Worm (Caenorhabditis elegans) whole organism, L2 larva: ENCODE measurements around the gene F32G8.3.

Experiments
- R02D3.7 ChIP-seq: fragments of 150-350 bp; optimal IDR thresholded peaks from 2 replicates; lab custom pipeline; 2014; ENCODE audit warnings: missing biosample characterization, missing genetic modification characterization
- alr-1 ChIP-seq: fragments of 150-350 bp; optimal IDR thresholded peaks from 2 replicates; lab custom pipeline; 2014; ENCODE audit warnings: missing biosample characterization, missing genetic modification characterization
- ama-1 ChIP-seq: fragments of 150-350 bp; optimal IDR thresholded peaks from 2 replicates; lab custom pipeline; 2018; ENCODE audit warnings: inconsistent platforms
- lin-39 ChIP-seq: fragments of 150-350 bp; optimal IDR thresholded peaks from 2 replicates; lab custom pipeline; 2014; ENCODE audit warnings: missing biosample characterization, missing genetic modification reagents, missing genetic modification characterization
- mab-5 ChIP-seq: fragments of 150-350 bp; optimal IDR thresholded peaks from 2 replicates; lab custom pipeline; 2014; ENCODE audit warnings: missing biosample characterization, missing genetic modification characterization
- mdl-1 ChIP-seq, 2 experiments: fragments of 150-350 bp in 1 of 2; sonication (generic microtip) in 1 of 2; optimal IDR thresholded peaks; 2 replicates each; lab custom pipeline; 2017; ENCODE audit warnings: missing biosample characterization in 2 of 2, missing genetic modification characterization in 2 of 2
- nhr-11 ChIP-seq: fragments of 150-350 bp; optimal IDR thresholded peaks from 2 replicates; lab custom pipeline; 2014; ENCODE audit warnings: missing biosample characterization, missing genetic modification characterization
- nhr-129 ChIP-seq: fragments of 150-350 bp; optimal IDR thresholded peaks from 2 replicates; lab custom pipeline; 2014; ENCODE audit warnings: missing biosample characterization, missing genetic modification characterization
- nhr-237 ChIP-seq: fragments of 150-350 bp; optimal IDR thresholded peaks from 2 replicates; lab custom pipeline; 2014; ENCODE audit warnings: missing biosample characterization, missing genetic modification characterization
- nhr-25 ChIP-seq: fragments of 150-350 bp; sonication (generic microtip); optimal IDR thresholded peaks from 3 replicates; lab custom pipeline; 2014; ENCODE audit warnings: missing biosample characterization, missing genetic modification characterization
- sem-4 ChIP-seq: fragments of 150-350 bp; optimal IDR thresholded peaks from 2 replicates; lab custom pipeline; 2014; ENCODE audit warnings: missing biosample characterization, missing genetic modification reagents, missing genetic modification characterization
- skn-1 ChIP-seq: sonication (generic microtip); optimal IDR thresholded peaks from 2 replicates; lab custom pipeline; 2017; ENCODE audit warnings: missing biosample characterization, missing genetic modification characterization

- TF ChIP-seq lin-39 (tag; lab: Kevin White, UChicago) (no peak), nhr-129 (tag; lab: Kevin White, UChicago) (no peak), ama-1 (lab: Kevin White, UChicago) (no peak), alr-1 (tag; lab: Kevin White, UChicago) (no peak), nhr-11 (no peak), nhr-25 (tag; lab: Kevin White, UChicago) (no peak), mdl-1 (tag; optimal IDR thresholded peaks at IDR 0.05; lab: Kevin White, UChicago) (no peak), mab-5 (tag; lab: Kevin White, UChicago) (no peak), sem-4 (tag; lab: Kevin White, UChicago) (no peak), R02D3.7 (no peak), skn-1 (tag; lab: Kevin White, UChicago) (no peak), nhr-237 (no peak)
Observed at ce11 chrV:10564140-10564539, 9.0 kb upstream of the F32G8.3 start.
